Worm (Caenorhabditis elegans): Measurements from ENCODE around the gene atz-1.
A peak's percentile ranks its signal among the peaks of the same experiment; 100 is the strongest.

ce11 chrIV:12416629-12417404, 40.9 kb upstream of the atz-1 start:
- TF ChIP-seq med-1 (GFP tag; optimal IDR thresholded peaks at IDR 0.05; ENCODE audit: insufficient read depth): peak; percentile 23
- peak; percentile 66 for TF ChIP-seq flt-1 (GFP tag; IDR thresholded peaks at IDR 0.05)
- no peak for TF ChIP-seq cog-1 (tag; optimal IDR thresholded peaks at IDR 0.05)
- no peak for TF ChIP-seq ztf-29 (GFP tag; IDR thresholded peaks at IDR 0.05)
- TF ChIP-seq klf-2 (GFP tag; conservative IDR thresholded peaks at IDR 0.05): no peak
- peak; percentile 52; the same call in 1 of the 2 replicates for TF ChIP-seq tab-1 (GFP tag; IDR thresholded peaks at IDR 0.05)
- TF ChIP-seq ztf-23 (GFP tag; IDR thresholded peaks at IDR 0.05): 0 out of 2 replicates have a peak, but pooled peaks have one; percentile 38
- TF ChIP-seq ref-1 (GFP tag; conservative IDR thresholded peaks at IDR 0.05): 0 out of 2 replicates have a peak, but pooled peaks have one; percentile 5
- TF ChIP-seq T22C8.4 (GFP tag; IDR thresholded peaks at IDR 0.05): peak; percentile 53; the same call in 1 of the 2 replicates

Data from whole organism, midembryonic.